Worm (Caenorhabditis elegans): Measurements from ENCODE around the gene hpa-1.

ce11 chrIV:16220688-16221087 is 12.2 kb downstream of the hpa-1 start:
- TF ChIP-seq jun-1 (tag; optimal IDR thresholded peaks at IDR 0.05), result no peak
- TF ChIP-seq nhr-28 (tag; optimal IDR thresholded peaks at IDR 0.05), result no peak
- TF ChIP-seq snpc-4 (tag; optimal IDR thresholded peaks at IDR 0.05), result no peak
- no peak for TF ChIP-seq fkh-10 (GFP tag; optimal IDR thresholded peaks at IDR 0.05)
- no peak for TF ChIP-seq ztf-11 (tag; optimal IDR thresholded peaks at IDR 0.05)

Measured in whole organism, L3 larva.